Fruit fly (Drosophila melanogaster): ENCODE measurements around the gene CG42654.

Gene CG42654

dm6 chr3L:19928435-19929011 is 25.8 kb downstream of the CG42654 start, which contains the start of the genes CG8004 and RhoGDI (continued):
- TF ChIP-seq CG32532 (GFP tag; IDR thresholded peaks at IDR 0.05) (peak; percentile 76), Taf1 (GFP tag; IDR thresholded peaks at IDR 0.05) (peak; percentile 9; the same call in 1 of the 2 replicates), dm (GFP tag; optimal IDR thresholded peaks at IDR 0.05) (peak; percentile 28), Nf-YA (GFP tag; IDR thresholded peaks at IDR 0.05) (no peak), CG31388 (GFP tag; optimal IDR thresholded peaks at IDR 0.05) (no peak), CG9876 (GFP tag; optimal IDR thresholded peaks at IDR 0.05) (peak; percentile 14), salm (tag; optimal IDR thresholded peaks at IDR 0.05) (no peak), CG15479 (GFP tag; optimal IDR thresholded peaks at IDR 0.05) (no peak), CG10321 (GFP tag; IDR thresholded peaks at IDR 0.05) (no peak), CG3065 (GFP tag; optimal IDR thresholded peaks at IDR 0.05) (no peak), NC2β (GFP tag; optimal IDR thresholded peaks at IDR 0.05) (peak; percentile 67), CkIIα-i1 (GFP tag; IDR thresholded peaks at IDR 0.05) (no peak), fd96Cb (tag; optimal IDR thresholded peaks at IDR 0.05) (peak; percentile 53), chm (GFP tag; IDR thresholded peaks at IDR 0.05) (peak; percentile 22; the same call in 1 of the 2 replicates), CG4282 (GFP tag; optimal IDR thresholded peaks at IDR 0.05) (peak; percentile 52), sna (GFP tag; IDR thresholded peaks at IDR 0.05; ENCODE audit: partially characterized antibody) (0 out of 2 replicates have a peak, but pooled peaks have one; percentile 29), CG4424 (GFP tag; optimal IDR thresholded peaks at IDR 0.05) (peak; percentile 57), CG10209 (GFP tag; optimal IDR thresholded peaks at IDR 0.05) (peak; percentile 39), CG9797 (GFP tag; optimal IDR thresholded peaks at IDR 0.05) (peak; percentile 86), Atf3 (GFP tag; optimal IDR thresholded peaks at IDR 0.05) (peak; percentile 60), CG1832 (GFP tag; optimal IDR thresholded peaks at IDR 0.05) (no peak), crp (GFP tag; optimal IDR thresholded peaks at IDR 0.05) (peak; percentile 74 to 94), crc (GFP tag; optimal IDR thresholded peaks at IDR 0.05) (peak; percentile 55), YL-1 (GFP tag; optimal IDR thresholded peaks at IDR 0.05) (peak; percentile 65), z (GFP tag; IDR thresholded peaks at IDR 0.05) (no peak), repo (GFP tag; optimal IDR thresholded peaks at IDR 0.05) (peak; percentile 28), CG1233 (GFP tag; optimal IDR thresholded peaks at IDR 0.05) (no peak), CG2199 (GFP tag; IDR thresholded peaks at IDR 0.05) (no peak), trh (GFP tag; optimal IDR thresholded peaks at IDR 0.05) (peak; percentile 35), CG34376 (GFP tag; optimal IDR thresholded peaks at IDR 0.05) (peak; percentile 12), insv (GFP tag; optimal IDR thresholded peaks at IDR 0.05) (peak; percentile 75 to 95), CG11456 (GFP tag; IDR thresholded peaks at IDR 0.05) (no peak; the same call in 2 of the 3 replicates), CG34224 (GFP tag; IDR thresholded peaks at IDR 0.05; ENCODE audit: partially characterized antibody) (no peak), CG17186 (GFP tag; optimal IDR thresholded peaks at IDR 0.05) (peak; percentile 44), B-H1 (GFP tag; IDR thresholded peaks at IDR 0.05) (peak; percentile 23; the same call in 1 of the 3 replicates), nom (GFP tag; optimal IDR thresholded peaks at IDR 0.05) (peak; percentile 5), sqz (GFP tag; optimal IDR thresholded peaks at IDR 0.05) (no peak), Trl (optimal IDR thresholded peaks at IDR 0.05) (no peak), Trl (GFP tag; optimal IDR thresholded peaks at IDR 0.05) (peak; percentile 77), CG6765 (GFP tag; optimal IDR thresholded peaks at IDR 0.05) (no peak), MBD-R2 (GFP tag; IDR thresholded peaks at IDR 0.05) (peak; percentile 85), CG10654 (GFP tag; optimal IDR thresholded peaks at IDR 0.05) (peak; percentile 60), CG12104 (GFP tag; optimal IDR thresholded peaks at IDR 0.05) (peak; percentile 21), her (GFP tag; optimal IDR thresholded peaks at IDR 0.05) (peak; percentile 36), Usf (GFP tag; optimal IDR thresholded peaks at IDR 0.05) (no peak), CG16863 (GFP tag; optimal IDR thresholded peaks at IDR 0.05) (peak; percentile 66), D19B (GFP tag; optimal IDR thresholded peaks at IDR 0.05) (no peak), en (GFP tag; optimal IDR thresholded peaks at IDR 0.05) (no peak), Mes4 (GFP tag; optimal IDR thresholded peaks at IDR 0.05) (peak; percentile 41), CG3838 (GFP tag; optimal IDR thresholded peaks at IDR 0.05) (no peak), fd102C (GFP tag; optimal IDR thresholded peaks at IDR 0.05) (no peak)

Measured in whole organism, embryonic.